Worm (Caenorhabditis elegans): Measurements from ENCODE around the gene him-17.

DNA sequence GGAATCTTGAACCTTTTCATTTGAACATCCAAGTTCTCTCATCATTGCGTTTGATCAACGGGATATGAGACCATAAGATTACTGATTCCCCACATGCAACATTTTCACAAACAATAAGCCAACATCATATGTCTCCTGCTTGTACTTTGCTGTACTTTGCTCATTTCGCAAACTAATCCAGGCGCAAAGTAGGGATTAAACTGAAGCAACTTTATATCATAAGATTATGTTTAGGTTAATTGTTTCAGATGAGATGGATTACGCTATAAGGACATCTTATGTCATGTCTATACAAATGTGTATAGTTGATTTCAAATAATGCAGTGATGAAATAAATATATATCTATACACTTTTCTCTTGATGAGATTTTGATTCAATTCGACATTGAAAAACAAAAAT, 53.0 kb downstream of the him-17 start:
- no peak for TF ChIP-seq fos-1 (tag; optimal IDR thresholded peaks at IDR 0.05)
- no peak for TF ChIP-seq zag-1 (tag; optimal IDR thresholded peaks at IDR 0.05)
